Fruit fly (Drosophila melanogaster) whole organism, wandering third instar larva: Measurements from ENCODE around the gene Kat60.

Experiments
- Abd-B ChIP-seq: fragments of >200 bp; optimal IDR thresholded peaks from 2 replicates; lab custom pipeline; 2017; ENCODE audit warnings: missing biosample characterization, missing genetic modification characterization
- CrebA ChIP-seq: fragments of 200-800 bp; sonication (Bioruptor generic); optimal IDR thresholded peaks from 2 replicates; lab custom pipeline; 2016; ENCODE audit warnings: missing biosample characterization, mild to moderate bottlenecking, missing genetic modification characterization, borderline replicate concordance
- Dfd ChIP-seq: fragments of >200 bp; optimal IDR thresholded peaks from 2 replicates; lab custom pipeline; 2017; ENCODE audit warnings: missing biosample characterization, missing genetic modification characterization
- Hnf4 ChIP-seq: fragments of 200-800 bp; sonication (Bioruptor generic); optimal IDR thresholded peaks from 2 replicates; lab custom pipeline; 2016; ENCODE audit warnings: missing biosample characterization, mild to moderate bottlenecking, missing genetic modification characterization
- pan ChIP-seq: fragments of >200 bp; optimal IDR thresholded peaks from 2 replicates; lab custom pipeline; 2017
- rgr ChIP-seq: fragments of 200-800 bp; sonication (Bioruptor generic); optimal IDR thresholded peaks from 3 replicates; lab custom pipeline; 2016; ENCODE audit warnings: missing biosample characterization, mild to moderate bottlenecking, missing genetic modification characterization
- sage ChIP-seq: fragments of 200-800 bp; sonication (Bioruptor generic); optimal IDR thresholded peaks from 2 replicates; lab custom pipeline; 2016; ENCODE audit warnings: missing biosample characterization, mild to moderate bottlenecking, missing genetic modification characterization
- usp ChIP-seq: fragments of >200 bp; optimal IDR thresholded peaks from 2 replicates; lab custom pipeline; 2017; ENCODE audit warnings: missing biosample characterization, missing genetic modification characterization

DNA sequence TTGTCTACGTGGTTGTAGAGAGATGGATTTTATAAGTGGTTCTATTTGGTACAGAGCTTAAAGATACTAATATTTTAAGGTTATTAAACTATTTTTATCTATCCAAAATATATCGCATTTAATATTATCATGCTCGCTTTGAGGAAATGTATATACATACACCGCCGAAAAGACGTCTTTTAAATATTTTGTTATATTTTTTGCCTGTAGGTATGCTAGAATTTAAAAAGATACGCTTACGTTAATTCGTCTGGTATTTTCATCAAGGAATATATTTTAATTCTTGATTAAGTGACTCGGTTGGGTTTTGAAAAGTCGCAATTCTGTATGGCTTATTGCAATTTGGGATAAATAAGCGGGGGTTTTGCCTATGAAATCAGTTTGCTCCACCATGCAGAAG is 36.5 kb upstream of the Kat60 start:
- TF ChIP-seq Dfd (GFP tag; lab: Kevin White, UChicago), result no peak
- no peak for TF ChIP-seq rgr (GFP tag; lab: Kevin White, UChicago)
- no peak for TF ChIP-seq pan
- TF ChIP-seq usp, result no peak
- no peak for TF ChIP-seq Abd-B (GFP tag; lab: Kevin White, UChicago)
- no peak for TF ChIP-seq Hnf4 (GFP tag; lab: Kevin White, UChicago)
- no peak for TF ChIP-seq sage
- TF ChIP-seq CrebA (GFP tag; lab: Kevin White, UChicago), result no peak
